Fruit fly (Drosophila melanogaster): Measurements from ENCODE around the gene GV1.

GV1 gene

DNA sequence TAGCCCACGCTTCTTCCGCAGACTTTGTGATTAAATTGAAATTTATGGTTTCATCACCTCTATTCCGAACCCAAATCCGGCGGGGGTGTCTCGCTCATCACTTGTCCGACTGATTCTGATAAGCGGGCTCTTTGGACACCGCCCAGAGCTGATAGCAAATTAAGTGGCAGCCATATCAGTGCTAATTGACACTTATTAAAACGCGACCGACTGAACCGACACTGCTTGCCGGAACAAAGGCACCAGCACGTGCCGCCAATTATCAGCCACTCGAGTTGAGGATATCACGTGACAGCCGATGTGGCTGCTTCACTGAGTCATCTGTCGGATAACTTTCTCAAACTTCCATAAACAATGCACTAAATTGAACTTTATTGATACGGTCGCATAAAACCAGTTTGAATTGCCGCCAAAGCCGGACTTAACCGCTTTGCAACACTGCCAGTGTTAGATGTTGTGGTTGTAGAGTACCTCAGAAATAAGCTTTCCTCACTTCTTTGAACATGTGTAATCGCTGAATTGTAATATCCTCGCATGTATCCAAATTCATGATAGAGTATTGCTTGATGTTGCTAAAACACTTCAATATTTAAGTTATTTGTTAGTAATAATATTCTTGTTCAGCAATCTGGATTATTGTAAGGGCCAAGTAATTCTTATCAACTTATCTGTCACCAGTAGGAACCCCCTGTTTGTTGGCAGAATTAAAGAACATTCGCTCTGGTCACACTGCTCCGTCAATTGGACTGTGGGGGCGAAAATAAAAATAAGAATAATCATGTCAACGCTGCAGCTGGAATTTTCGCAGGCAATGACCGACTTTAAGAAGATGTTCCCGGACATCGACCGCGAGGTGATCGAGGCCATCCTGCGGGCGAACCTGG is 46.3 kb downstream of the GV1 start, which contains the start of gene CG12024 (continued):
- TF ChIP-seq Spps (tag; optimal IDR thresholded peaks at IDR 0.05) (peak; percentile 34), HLH54F (GFP tag; optimal IDR thresholded peaks at IDR 0.05) (peak; percentile 89), CG33557 (GFP tag; optimal IDR thresholded peaks at IDR 0.05) (peak; percentile 66), Kr (GFP tag; optimal IDR thresholded peaks at IDR 0.05) (no peak), sim (GFP tag; IDR thresholded peaks at IDR 0.05) (no peak), prd (optimal IDR thresholded peaks at IDR 0.05) (no peak), prd (GFP tag; IDR thresholded peaks at IDR 0.05) (peak; percentile 59; the same call in 2 of the 3 replicates), CHES-1-like (GFP tag; optimal IDR thresholded peaks at IDR 0.05) (peak; percentile 80), Side (GFP tag; optimal IDR thresholded peaks at IDR 0.05) (peak; percentile 51), bcd (GFP tag; optimal IDR thresholded peaks at IDR 0.05) (peak; percentile 73), mam (GFP tag; optimal IDR thresholded peaks at IDR 0.05) (peak; percentile 86), pan (optimal IDR thresholded peaks at IDR 0.05) (no peak), pan (GFP tag; optimal IDR thresholded peaks at IDR 0.05 in 1 of 2, IDR thresholded peaks at IDR 0.05 in 1 of 2) (peak in 1 of 2 experiments; percentile 38), inv (GFP tag; IDR thresholded peaks at IDR 0.05; ENCODE audit: partially characterized antibody) (no peak), CG7839 (tag; optimal IDR thresholded peaks at IDR 0.05) (peak; percentile 74), CG10209 (GFP tag; optimal IDR thresholded peaks at IDR 0.05) (peak; percentile 76), so (GFP tag; IDR thresholded peaks at IDR 0.05) (0 out of 3 replicates have a peak, but pooled peaks have one; percentile 21), CG5953 (GFP tag; IDR thresholded peaks at IDR 0.05) (no peak), CG13287 (GFP tag; IDR thresholded peaks at IDR 0.05; ENCODE audit: partially characterized antibody) (peak; percentile 15; the same call in 1 of the 2 replicates), repo (GFP tag; optimal IDR thresholded peaks at IDR 0.05) (peak; percentile 32), Hr39 (optimal IDR thresholded peaks at IDR 0.05) (no peak), CG6791 (GFP tag; IDR thresholded peaks at IDR 0.05; ENCODE audit: partially characterized antibody) (no peak), CG7556 (GFP tag; optimal IDR thresholded peaks at IDR 0.05) (peak; percentile 48), aop (GFP tag; IDR thresholded peaks at IDR 0.05) (no peak), CG12299 (tag; optimal IDR thresholded peaks at IDR 0.05) (peak; percentile 12), seq (GFP tag; IDR thresholded peaks at IDR 0.05) (no peak), wdn (GFP tag; IDR thresholded peaks at IDR 0.05) (0 out of 2 replicates have a peak, but pooled peaks have one; percentile 33), toy (GFP tag; IDR thresholded peaks at IDR 0.05) (no peak), stwl (tag; optimal IDR thresholded peaks at IDR 0.05) (peak; percentile 97), CG3847 (GFP tag; IDR thresholded peaks at IDR 0.05) (peak; percentile 90), gsb-n (tag; optimal IDR thresholded peaks at IDR 0.05) (peak; percentile 44), ash1 (GFP tag; optimal IDR thresholded peaks at IDR 0.05) (no peak), kni (GFP tag; optimal IDR thresholded peaks at IDR 0.05) (no peak), Atf3 (GFP tag; optimal IDR thresholded peaks at IDR 0.05) (peak; percentile 72), disco-r (GFP tag; optimal IDR thresholded peaks at IDR 0.05) (peak; percentile 85), chif (GFP tag; optimal IDR thresholded peaks at IDR 0.05) (peak; percentile 74 to 81), Optix (GFP tag; IDR thresholded peaks at IDR 0.05) (no peak), tio (GFP tag; optimal IDR thresholded peaks at IDR 0.05) (peak; percentile 64), CG1792 (GFP tag; optimal IDR thresholded peaks at IDR 0.05) (peak; percentile 46), Nf-YC (tag; optimal IDR thresholded peaks at IDR 0.05) (peak; percentile 73), CG13894 (tag; optimal IDR thresholded peaks at IDR 0.05) (peak; percentile 65), dmrt99B (tag; optimal IDR thresholded peaks at IDR 0.05) (no peak), tgo (GFP tag; IDR thresholded peaks at IDR 0.05) (peak; percentile 56; the same call in 2 of the 3 replicates), CG15073 (GFP tag; optimal IDR thresholded peaks at IDR 0.05) (peak; percentile 4), YL-1 (GFP tag; optimal IDR thresholded peaks at IDR 0.05) (peak; percentile 64), CoRest (tag; optimal IDR thresholded peaks at IDR 0.05) (peak; percentile 91), CG12744 (GFP tag; optimal IDR thresholded peaks at IDR 0.05) (peak; percentile 78), cad (GFP tag; optimal IDR thresholded peaks at IDR 0.05) (no peak), trh (GFP tag; optimal IDR thresholded peaks at IDR 0.05) (no peak), pb (GFP tag; optimal IDR thresholded peaks at IDR 0.05) (no peak)
